Fruit fly (Drosophila melanogaster): ENCODE measurements around the gene CG42486.

CG42486 gene

DNA sequence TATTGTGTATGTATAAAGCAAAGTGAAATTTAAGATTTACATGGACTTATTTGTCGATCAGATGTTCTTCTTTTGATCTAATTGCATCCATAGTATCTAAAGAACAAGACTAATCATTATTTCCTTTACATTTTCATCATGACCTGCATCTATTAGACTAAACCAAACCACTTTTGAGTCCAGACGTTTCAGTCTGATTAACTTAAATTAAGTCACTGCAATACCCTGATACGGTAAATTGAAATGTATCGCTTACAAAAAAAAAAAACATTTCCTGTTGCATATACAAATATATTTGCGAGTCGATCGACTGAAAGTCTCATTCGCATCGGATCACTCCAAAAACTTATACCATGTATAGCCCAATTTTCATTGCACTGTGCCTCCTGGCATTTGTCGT is 9.2 kb upstream of the CG42486 start, which contains the start of gene CG45011:
CG45011 (plus strand) TSS at position 301 of the 400 bp plus-strand sequence.
- TF ChIP-seq CG6163 (GFP tag; IDR thresholded peaks at IDR 0.05): no peak

DNA sequence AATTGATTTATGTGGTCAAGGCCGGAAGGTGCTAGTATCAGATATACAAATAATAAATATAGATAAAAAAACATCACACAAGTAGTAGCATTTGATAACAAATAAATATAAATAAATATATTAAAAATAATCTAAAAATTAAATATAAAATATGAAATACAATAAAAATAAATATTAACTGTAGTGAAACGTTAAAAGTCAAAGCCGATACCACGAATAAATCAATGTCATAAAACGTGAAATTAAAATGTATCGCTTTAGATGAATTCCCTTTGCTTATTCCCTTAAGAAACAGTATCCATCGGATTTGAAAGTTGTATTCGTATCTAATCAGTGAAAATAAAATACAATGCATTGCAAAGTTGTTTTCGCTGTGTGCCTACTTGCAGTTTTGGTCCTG is 8.6 kb upstream of the CG42486 start, which contains the start of gene CG45012:
CG45012 (plus strand) TSS at position 301 of the 400 bp plus-strand sequence.
- TF ChIP-seq CG6276 (GFP tag; optimal IDR thresholded peaks at IDR 0.05) (no peak), vri (GFP tag; optimal IDR thresholded peaks at IDR 0.05) (no peak), CG16779 (tag; optimal IDR thresholded peaks at IDR 0.05) (no peak), CG11902 (GFP tag; optimal IDR thresholded peaks at IDR 0.05) (no peak), salr (GFP tag; optimal IDR thresholded peaks at IDR 0.05) (no peak), CG3032 (tag; optimal IDR thresholded peaks at IDR 0.05) (no peak), CG31627 (GFP tag; optimal IDR thresholded peaks at IDR 0.05) (no peak), lz (GFP tag; optimal IDR thresholded peaks at IDR 0.05) (no peak), svp (GFP tag) (no peak), CG4318 (GFP tag; optimal IDR thresholded peaks at IDR 0.05) (no peak), dac (GFP tag; optimal IDR thresholded peaks at IDR 0.05) (no peak), fd85E (GFP tag; optimal IDR thresholded peaks at IDR 0.05) (no peak), pdm3 (GFP tag; optimal IDR thresholded peaks at IDR 0.05) (no peak), CG32006 (GFP tag; optimal IDR thresholded peaks at IDR 0.05) (no peak), Hr38 (GFP tag; optimal IDR thresholded peaks at IDR 0.05) (no peak), Lpt (GFP tag; optimal IDR thresholded peaks at IDR 0.05) (no peak)

DNA sequence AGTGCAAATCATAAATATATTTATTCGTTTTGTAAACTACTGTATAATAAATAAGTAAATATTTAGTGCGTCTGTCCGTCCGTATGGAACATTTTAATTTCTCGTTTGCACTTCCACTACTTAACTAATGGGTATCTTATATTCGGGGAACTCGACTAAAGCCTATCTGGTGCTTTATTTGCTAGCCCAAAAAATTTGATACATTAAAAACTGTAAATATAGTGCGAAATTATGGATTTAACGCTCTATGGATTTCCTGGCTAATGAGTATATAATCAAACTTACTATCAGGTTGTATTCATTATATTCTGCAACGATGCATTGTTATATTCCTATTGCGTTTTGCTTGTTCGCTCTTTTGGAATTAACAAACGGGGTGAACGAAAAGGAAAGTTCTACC is 6.0 kb upstream of the CG42486 start, which contains the start of gene Sfp33A4:
Sfp33A4 (plus strand) TSS at position 301 of the 400 bp plus-strand sequence.
- no peak for TF ChIP-seq CG6163 (GFP tag; IDR thresholded peaks at IDR 0.05)
- TF ChIP-seq eg (GFP tag; IDR thresholded peaks at IDR 0.05): no peak
- TF ChIP-seq CG32006 (GFP tag; optimal IDR thresholded peaks at IDR 0.05): no peak
- no peak for TF ChIP-seq Lpt (GFP tag; optimal IDR thresholded peaks at IDR 0.05)
- no peak for TF ChIP-seq Gug (GFP tag; IDR thresholded peaks at IDR 0.05)

DNA sequence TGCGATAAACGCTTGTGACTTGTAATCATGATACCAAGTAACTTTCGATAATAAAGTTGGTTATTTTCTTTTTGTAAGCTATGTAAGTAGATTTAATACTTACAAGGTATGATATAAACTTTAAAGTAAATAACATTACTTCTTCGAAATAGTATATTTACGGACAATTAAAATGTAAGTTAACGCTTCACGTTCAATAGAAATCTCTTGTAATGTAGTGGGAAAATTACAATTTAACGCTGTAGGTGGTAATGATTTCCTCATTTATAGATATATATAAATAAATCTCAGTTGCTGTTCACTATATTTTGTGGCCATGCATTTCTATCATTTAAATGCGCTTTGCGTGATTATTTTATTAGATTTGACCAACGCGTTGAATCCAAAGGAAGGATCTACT is 5.5 kb upstream of the CG42486 start, which contains the start of gene Sfp33A2:
Sfp33A2 (plus strand) TSS at position 301 of the 400 bp plus-strand sequence.
- no peak for TF ChIP-seq CG3919 (GFP tag; optimal IDR thresholded peaks at IDR 0.05)
- TF ChIP-seq topi (GFP tag; optimal IDR thresholded peaks at IDR 0.05): no peak
- TF ChIP-seq dac (GFP tag; optimal IDR thresholded peaks at IDR 0.05): no peak
- no peak for TF ChIP-seq CG11762 (GFP tag; optimal IDR thresholded peaks at IDR 0.05; ENCODE audit: insufficient read depth)
- TF ChIP-seq CG16779 (tag; optimal IDR thresholded peaks at IDR 0.05): no peak
- TF ChIP-seq Hr39 (GFP tag; optimal IDR thresholded peaks at IDR 0.05): no peak
- no peak for TF ChIP-seq Blimp-1 (GFP tag; optimal IDR thresholded peaks at IDR 0.05)
- TF ChIP-seq CG1621 (tag; optimal IDR thresholded peaks at IDR 0.05): no peak
- TF ChIP-seq Eip78C (GFP tag): no peak
- TF ChIP-seq dsx (GFP tag; optimal IDR thresholded peaks at IDR 0.05; ENCODE audit: poor library complexity, severe bottlenecking): no peak
- no peak for TF ChIP-seq Hr4 (GFP tag; optimal IDR thresholded peaks at IDR 0.05)
- TF ChIP-seq Ets96B (tag; optimal IDR thresholded peaks at IDR 0.05): no peak
- TF ChIP-seq Gug (GFP tag; IDR thresholded peaks at IDR 0.05): no peak
- TF ChIP-seq CG32006 (GFP tag; optimal IDR thresholded peaks at IDR 0.05): no peak
- TF ChIP-seq fd59A (GFP tag; optimal IDR thresholded peaks at IDR 0.05): no peak
- TF ChIP-seq salr (GFP tag; optimal IDR thresholded peaks at IDR 0.05): no peak
- TF ChIP-seq CG6808 (GFP tag; optimal IDR thresholded peaks at IDR 0.05): no peak

DNA sequence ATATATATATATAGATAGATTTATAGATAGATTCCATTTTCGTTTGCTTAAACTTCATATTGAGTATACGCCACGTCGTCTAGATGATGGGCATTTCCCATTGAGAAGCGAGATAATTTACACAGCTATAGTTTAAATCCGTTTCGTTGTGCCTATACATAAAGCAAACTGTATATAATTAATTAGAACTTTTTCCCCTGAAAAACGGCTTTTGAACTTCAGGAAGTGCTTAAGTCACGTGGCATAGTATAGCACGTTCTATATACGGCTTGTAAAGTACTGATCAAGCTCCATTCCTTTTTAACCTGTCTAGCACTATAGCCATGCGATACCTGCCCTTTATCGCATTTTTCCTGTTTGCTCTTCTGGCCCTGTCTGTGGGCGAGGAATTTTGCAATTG is 3.3 kb upstream of the CG42486 start, which contains the start of gene Sfp33A3:
Sfp33A3 (plus strand) TSS at position 301 of the 400 bp plus-strand sequence.
- TF ChIP-seq Eip78C (GFP tag): no peak
- TF ChIP-seq fkh (GFP tag; optimal IDR thresholded peaks at IDR 0.05): no peak
- TF ChIP-seq CG11294 (GFP tag; IDR thresholded peaks at IDR 0.05): no peak
- no peak for TF ChIP-seq CG3919 (GFP tag; optimal IDR thresholded peaks at IDR 0.05)
- TF ChIP-seq vri (GFP tag; optimal IDR thresholded peaks at IDR 0.05): no peak
- TF ChIP-seq Hr4 (GFP tag; optimal IDR thresholded peaks at IDR 0.05): no peak
- TF ChIP-seq CG6808 (GFP tag; optimal IDR thresholded peaks at IDR 0.05): no peak
- TF ChIP-seq Hr38 (GFP tag; optimal IDR thresholded peaks at IDR 0.05): no peak
- TF ChIP-seq pdm3 (GFP tag; optimal IDR thresholded peaks at IDR 0.05): no peak
- TF ChIP-seq CG31627 (GFP tag; optimal IDR thresholded peaks at IDR 0.05): no peak
- no peak for TF ChIP-seq Ets96B (tag; optimal IDR thresholded peaks at IDR 0.05)

All from whole organism, prepupa.